Worm (Caenorhabditis elegans) whole organism, L2 larva: ENCODE measurements around the gene Y68A4A.13.

Experiments used
- Y55F3AM.14 ChIP-seq: fragments of 200-800 bp; sonication (Bioruptor generic); optimal IDR thresholded peaks from 2 replicates; lab custom pipeline; 2018; ENCODE audit warnings: mild to moderate bottlenecking, missing genetic modification characterization, missing compliant biosample characterization
- ZK546.5 ChIP-seq: sonication (generic microtip); optimal IDR thresholded peaks from 2 replicates; lab custom pipeline; 2017; ENCODE audit warnings: missing biosample characterization, missing genetic modification characterization
- alr-1 ChIP-seq: fragments of 150-350 bp; optimal IDR thresholded peaks from 2 replicates; lab custom pipeline; 2014; ENCODE audit warnings: missing biosample characterization, missing genetic modification characterization
- aly-2 ChIP-seq: fragments of 150-350 bp; optimal IDR thresholded peaks from 2 replicates; lab custom pipeline; 2014; ENCODE audit warnings: missing biosample characterization, missing genetic modification characterization
- blmp-1 ChIP-seq: sonication (generic microtip); optimal IDR thresholded peaks from 2 replicates; lab custom pipeline; 2017; ENCODE audit warnings: missing genetic modification characterization, mild to moderate bottlenecking, missing compliant biosample characterization, antibody characterized with exemption, moderate library complexity; ENCODE audit not compliant: insufficient read depth
- ceh-16 ChIP-seq: fragments of 150-350 bp; optimal IDR thresholded peaks from 2 replicates; lab custom pipeline; 2014; ENCODE audit warnings: missing biosample characterization, missing genetic modification characterization
- ceh-82 ChIP-seq: fragments of 150-350 bp; optimal IDR thresholded peaks from 2 replicates; lab custom pipeline; 2014; ENCODE audit warnings: missing biosample characterization, missing genetic modification characterization
- elt-1 ChIP-seq: fragments of 150-350 bp; optimal IDR thresholded peaks from 2 replicates; lab custom pipeline; 2014; ENCODE audit warnings: missing biosample characterization, missing genetic modification characterization
- elt-3 ChIP-seq: sonication (generic microtip); optimal IDR thresholded peaks from 2 replicates; lab custom pipeline; 2017; ENCODE audit warnings: missing biosample characterization, missing genetic modification characterization
- fos-1 ChIP-seq: fragments of 150-350 bp; optimal IDR thresholded peaks from 2 replicates; lab custom pipeline; 2014; ENCODE audit warnings: missing biosample characterization, missing genetic modification characterization
- lin-13 ChIP-seq: fragments of 150-350 bp; optimal IDR thresholded peaks from 2 replicates; lab custom pipeline; 2014; ENCODE audit warnings: missing biosample characterization, missing genetic modification reagents, missing genetic modification characterization
- lin-39 ChIP-seq: fragments of 150-350 bp; optimal IDR thresholded peaks from 2 replicates; lab custom pipeline; 2014; ENCODE audit warnings: missing biosample characterization, missing genetic modification reagents, missing genetic modification characterization
- lsy-2 ChIP-seq, 2 experiments: fragments of 150-350 bp in 1 of 2; sonication (generic microtip) in 1 of 2; optimal IDR thresholded peaks; 2 replicates each; lab custom pipeline; 2014 to 2017; ENCODE audit warnings: missing biosample characterization in 2 of 2, missing genetic modification characterization in 2 of 2
- mab-5 ChIP-seq: fragments of 150-350 bp; optimal IDR thresholded peaks from 2 replicates; lab custom pipeline; 2014; ENCODE audit warnings: missing biosample characterization, missing genetic modification characterization
- mbf-1 ChIP-seq: sonication (generic microtip); optimal IDR thresholded peaks from 2 replicates; lab custom pipeline; 2017; ENCODE audit warnings: missing biosample characterization, missing genetic modification characterization
- mdl-1 ChIP-seq, 2 experiments: fragments of 150-350 bp in 1 of 2; sonication (generic microtip) in 1 of 2; optimal IDR thresholded peaks; 2 replicates each; lab custom pipeline; 2017; ENCODE audit warnings: missing biosample characterization in 2 of 2, missing genetic modification characterization in 2 of 2
- nhr-10 ChIP-seq: sonication (generic microtip); optimal IDR thresholded peaks from 2 replicates; lab custom pipeline; 2017; ENCODE audit warnings: missing biosample characterization, missing genetic modification characterization
- nhr-11 ChIP-seq: fragments of 150-350 bp; optimal IDR thresholded peaks from 2 replicates; lab custom pipeline; 2014; ENCODE audit warnings: missing biosample characterization, missing genetic modification characterization
- nhr-12 ChIP-seq: fragments of 150-350 bp; optimal IDR thresholded peaks from 2 replicates; lab custom pipeline; 2014; ENCODE audit warnings: missing biosample characterization, missing genetic modification characterization
- nhr-129 ChIP-seq: fragments of 150-350 bp; optimal IDR thresholded peaks from 2 replicates; lab custom pipeline; 2014; ENCODE audit warnings: missing biosample characterization, missing genetic modification characterization
- nhr-21 ChIP-seq: fragments of 150-350 bp; optimal IDR thresholded peaks from 2 replicates; lab custom pipeline; 2014; ENCODE audit warnings: missing biosample characterization, missing genetic modification characterization
- nhr-23 ChIP-seq: fragments of 150-350 bp; optimal IDR thresholded peaks from 2 replicates; lab custom pipeline; 2014; ENCODE audit warnings: missing biosample characterization, missing genetic modification reagents, missing genetic modification characterization
- nhr-6 ChIP-seq: fragments of 150-350 bp; optimal IDR thresholded peaks from 2 replicates; lab custom pipeline; 2014; ENCODE audit warnings: missing biosample characterization, missing genetic modification characterization
- nhr-77 ChIP-seq: fragments of 150-350 bp; optimal IDR thresholded peaks from 2 replicates; lab custom pipeline; 2014; ENCODE audit warnings: missing biosample characterization, missing genetic modification characterization
- peb-1 ChIP-seq: fragments of 150-350 bp; optimal IDR thresholded peaks from 2 replicates; lab custom pipeline; 2014; ENCODE audit warnings: missing biosample characterization, missing genetic modification characterization
- sem-4 ChIP-seq: fragments of 150-350 bp; optimal IDR thresholded peaks from 2 replicates; lab custom pipeline; 2014; ENCODE audit warnings: missing biosample characterization, missing genetic modification reagents, missing genetic modification characterization
- skn-1 ChIP-seq: sonication (generic microtip); optimal IDR thresholded peaks from 2 replicates; lab custom pipeline; 2017; ENCODE audit warnings: missing biosample characterization, missing genetic modification characterization
- sma-3 ChIP-seq: sonication (generic microtip); optimal IDR thresholded peaks from 2 replicates; lab custom pipeline; 2016; ENCODE audit warnings: missing genetic modification reagents, missing genetic modification characterization, missing compliant biosample characterization
- sma-9 ChIP-seq, 2 experiments: fragments of 150-350 bp in 1 of 2; sonication (generic microtip) in 1 of 2; optimal IDR thresholded peaks; 2 replicates each; lab custom pipeline; 2014 to 2016; ENCODE audit warnings: missing genetic modification characterization in 2 of 2, mild to moderate bottlenecking in 1 of 2, missing biosample characterization in 1 of 2, missing compliant biosample characterization in 1 of 2, missing genetic modification reagents in 1 of 2, moderate library complexity in 1 of 2
- snpc-4 ChIP-seq: fragments of 150-350 bp; optimal IDR thresholded peaks from 2 replicates; lab custom pipeline; 2014; ENCODE audit warnings: missing biosample characterization, missing genetic modification characterization
- unc-39 ChIP-seq: fragments of 150-350 bp; optimal IDR thresholded peaks from 2 replicates; lab custom pipeline; 2014; ENCODE audit warnings: missing biosample characterization, missing genetic modification characterization
- unc-55 ChIP-seq: fragments of 150-350 bp; sonication (generic microtip); optimal IDR thresholded peaks from 3 replicates; lab custom pipeline; 2014; ENCODE audit warnings: missing biosample characterization, missing genetic modification reagents, missing genetic modification characterization
- unc-62 ChIP-seq: fragments of 150-350 bp; optimal IDR thresholded peaks from 2 replicates; lab custom pipeline; 2014; ENCODE audit warnings: missing biosample characterization, missing genetic modification reagents, missing genetic modification characterization
- zag-1 ChIP-seq: fragments of 150-350 bp; optimal IDR thresholded peaks from 2 replicates; lab custom pipeline; 2014; ENCODE audit warnings: missing biosample characterization, missing genetic modification characterization
- ztf-4 ChIP-seq: fragments of 150-350 bp; optimal IDR thresholded peaks from 2 replicates; lab custom pipeline; 2014; ENCODE audit warnings: missing biosample characterization, missing genetic modification characterization

The Y68A4A.13 gene

DNA sequence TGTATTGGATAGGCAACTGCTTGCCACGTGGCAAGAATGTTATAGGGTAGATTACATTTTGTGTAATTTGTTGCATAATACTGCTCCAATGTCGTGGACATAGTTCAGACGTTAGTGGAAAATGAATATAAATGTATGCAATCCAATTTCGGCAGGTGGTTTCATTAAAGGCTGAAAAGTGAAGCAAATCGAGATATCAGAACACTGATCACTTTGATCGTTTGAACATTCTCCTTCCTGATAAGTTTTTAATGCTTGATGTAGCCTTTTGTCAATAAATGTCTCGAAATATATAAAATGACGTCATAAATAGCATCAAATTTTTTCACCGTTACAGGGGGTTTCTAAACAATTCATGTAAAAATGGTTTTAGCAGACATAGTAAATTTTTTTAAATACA is 12.4 kb upstream of the Y68A4A.13 start, which contains the start of gene srh-109:
srh-109 (minus strand) TSS at position 101 of the 400 bp plus-strand sequence.
- TF ChIP-seq nhr-23 (tag; lab: Kevin White, UChicago) (no peak), mab-5 (no peak), skn-1 (tag; lab: Kevin White, UChicago) (no peak), lin-39 (tag; lab: Kevin White, UChicago) (no peak), ZK546.5 (tag; lab: Kevin White, UChicago) (no peak), unc-62 (GFP tag; lab: Kevin White, UChicago) (no peak), snpc-4 (tag; lab: Kevin White, UChicago) (no peak), sma-9 (GFP tag; optimal IDR thresholded peaks at IDR 0.05; lab: Kevin White, UChicago) (no peak), sma-9 (tag; optimal IDR thresholded peaks at IDR 0.05; lab: Kevin White, UChicago) (no peak), nhr-11 (no peak), alr-1 (tag; lab: Kevin White, UChicago) (no peak), ztf-4 (no peak), sem-4 (no peak)
- TF ChIP-seq, all 48 proteins: peak for 0

DNA sequence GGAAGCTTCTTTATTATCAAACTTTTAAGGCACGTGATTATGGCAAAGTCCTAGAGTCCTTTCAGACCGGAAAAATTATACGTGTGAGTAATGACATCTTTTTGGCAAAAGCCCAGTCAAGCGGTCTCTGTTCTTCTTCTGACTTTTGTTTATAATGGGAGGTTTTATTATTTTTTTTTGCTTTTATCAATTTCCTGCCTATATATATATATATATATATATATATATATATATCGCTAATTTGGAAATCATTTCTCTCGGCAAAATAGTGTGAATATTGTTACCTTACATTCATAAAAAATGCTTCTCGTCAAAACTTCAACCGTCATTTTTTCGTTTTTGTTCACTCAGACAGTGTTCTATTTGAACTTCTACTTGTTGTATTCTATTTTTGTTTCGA is 9.7 kb upstream of the Y68A4A.13 start, which contains the start of gene srbc-62:
srbc-62 (plus strand) TSS at position 301 of the 400 bp plus-strand sequence.
- TF ChIP-seq blmp-1 (no peak), fos-1 (tag; lab: Kevin White, UChicago) (no peak), nhr-6 (no peak), nhr-77 (no peak), ztf-4 (no peak), nhr-11 (no peak), zag-1 (no peak), nhr-10 (tag; lab: Kevin White, UChicago) (no peak), elt-3 (tag; lab: Kevin White, UChicago) (no peak), skn-1 (tag; lab: Kevin White, UChicago) (no peak), peb-1 (tag; lab: Kevin White, UChicago) (no peak), ZK546.5 (tag; lab: Kevin White, UChicago) (no peak), nhr-21 (tag; lab: Kevin White, UChicago) (no peak)

DNA sequence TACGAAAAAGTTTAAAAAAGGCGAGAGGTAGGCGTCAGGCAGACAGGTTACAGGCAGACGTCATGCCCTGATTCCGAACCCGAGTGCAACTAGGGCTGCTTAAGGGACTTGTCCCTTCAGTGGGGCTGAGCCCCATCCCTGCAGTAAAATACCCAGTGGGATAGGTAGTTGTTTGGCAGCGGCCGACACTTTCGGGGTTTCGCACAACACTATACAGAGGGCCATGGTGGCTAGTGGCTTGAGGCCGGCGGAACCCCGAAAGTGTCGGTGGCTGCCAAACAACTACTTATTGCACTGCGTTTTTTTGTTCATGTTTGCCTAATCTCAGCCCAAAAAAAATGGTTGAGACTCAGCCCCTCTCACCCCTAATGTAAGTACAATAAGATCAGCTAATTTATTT is 7.7 kb upstream of the Y68A4A.13 start:
- TF ChIP-seq unc-39 (tag; lab: Kevin White, UChicago) (no peak), aly-2 (tag; lab: Kevin White, UChicago) (no peak), mdl-1 (tag; optimal IDR thresholded peaks at IDR 0.05; lab: Kevin White, UChicago) (no peak), lsy-2 (tag; optimal IDR thresholded peaks at IDR 0.05; lab: Kevin White, UChicago) (no peak), elt-1 (tag; lab: Kevin White, UChicago) (no peak), lin-13 (no peak), Y55F3AM.14 (GFP tag; lab: Kevin White, UChicago) (no peak), ceh-82 (tag; lab: Kevin White, UChicago) (no peak), nhr-21 (tag; lab: Kevin White, UChicago) (no peak), alr-1 (tag; lab: Kevin White, UChicago) (no peak), ZK546.5 (tag; lab: Kevin White, UChicago) (no peak), nhr-12 (tag; lab: Kevin White, UChicago) (no peak), ztf-4 (no peak), sma-3 (GFP tag; lab: Kevin White, UChicago) (no peak), nhr-129 (tag; lab: Kevin White, UChicago) (no peak), ceh-16 (tag; lab: Kevin White, UChicago) (no peak), nhr-6 (no peak), peb-1 (tag; lab: Kevin White, UChicago) (no peak)

DNA sequence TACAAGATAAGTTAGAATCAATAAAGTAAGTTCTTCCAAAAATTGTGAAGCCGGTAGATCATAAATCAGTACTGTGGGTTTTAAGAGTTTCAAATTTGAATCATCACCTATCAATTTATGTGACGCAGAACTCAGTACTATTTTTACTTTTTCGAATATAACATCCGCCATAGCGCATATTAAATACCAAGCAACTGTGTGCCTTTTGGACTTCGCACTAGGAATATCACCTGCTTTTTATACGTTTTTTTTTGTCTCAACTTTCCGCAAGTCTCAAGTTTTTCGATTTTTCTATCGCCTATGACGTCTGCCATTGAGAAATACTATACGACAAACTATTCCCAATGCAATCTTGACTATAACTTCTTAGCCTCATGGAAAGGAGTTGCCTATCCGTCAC is 4.8 kb upstream of the Y68A4A.13 start, which contains the start of gene srh-113:
srh-113 (plus strand) TSS at position 301 of the 400 bp plus-strand sequence.
- TF ChIP-seq mbf-1 (no peak), unc-55 (GFP tag; lab: Kevin White, UChicago) (no peak), nhr-21 (tag; lab: Kevin White, UChicago) (no peak)
